Worm (Caenorhabditis elegans): ENCODE results near the gene C08E8.11.

DNA sequence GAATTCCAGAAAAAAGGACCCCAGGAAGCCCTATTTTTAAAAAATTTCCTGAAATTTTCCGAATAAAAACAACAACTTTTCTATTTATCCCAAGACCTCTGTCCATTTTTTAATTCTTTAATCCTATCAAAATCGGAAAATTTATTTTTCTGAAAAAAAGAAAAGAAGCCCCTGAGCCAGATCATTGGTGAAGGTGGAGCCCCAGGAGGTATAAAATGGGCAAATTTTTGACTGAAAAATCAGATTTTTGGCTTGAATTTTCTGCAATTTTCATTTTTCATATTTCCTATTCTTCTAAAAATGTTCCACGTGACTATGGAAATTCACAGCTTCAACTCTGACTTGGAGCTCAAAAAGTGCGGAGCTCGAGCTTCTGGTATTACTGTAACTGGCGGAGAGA lies 28.0 kb downstream of the C08E8.11 start, which contains the start of gene Y51A2B.8:
- TF ChIP-seq F57A8.1 (GFP tag; optimal IDR thresholded peaks at IDR 0.05) = no peak
- no peak for TF ChIP-seq Y79H2A.3 (GFP tag; conservative IDR thresholded peaks at IDR 0.05)
- TF ChIP-seq unc-62 (GFP tag; optimal IDR thresholded peaks at IDR 0.05) = no peak
- TF ChIP-seq dpff-1 (tag; optimal IDR thresholded peaks at IDR 0.05) = no peak
- no peak for TF ChIP-seq lir-1 (GFP tag; conservative IDR thresholded peaks at IDR 0.05)
- no peak for TF ChIP-seq pha-4 (tag; optimal IDR thresholded peaks at IDR 0.05)
- TF ChIP-seq dox-1 (GFP tag; IDR thresholded peaks at IDR 0.05) = no peak
- TF ChIP-seq snpc-4 (GFP tag; optimal IDR thresholded peaks at IDR 0.05) = no peak
- TF ChIP-seq snpc-4 (tag; optimal IDR thresholded peaks at IDR 0.05) = no peak
- no peak for TF ChIP-seq aptf-2 (GFP tag; conservative IDR thresholded peaks at IDR 0.05)

All from whole organism, young adult.